Worm (Caenorhabditis elegans) whole organism, L4 larva: Measurements from ENCODE around the gene ipla-6.

ENCODE experiments used
- lim-7 ChIP-seq: fragments of 200-800 bp; sonication (Bioruptor generic); IDR thresholded peaks from 2 replicates; pipeline ENCODE4 v1.3.6; 2022; ENCODE audit warnings: missing genetic modification characterization, missing compliant biosample characterization
- unc-39 ChIP-seq: sonication (generic microtip); optimal IDR thresholded peaks from 2 replicates; lab custom pipeline; 2017; ENCODE audit warnings: missing biosample characterization, missing genetic modification characterization

- no peak for TF ChIP-seq unc-39 (tag; lab: Kevin White, UChicago)
- no peak for TF ChIP-seq lim-7
These were observed 39.2 kb upstream of the ipla-6 start, which contains the start of gene srv-27 for ce11 chrIV:6298253-6298652.
